Worm (Caenorhabditis elegans): ENCODE measurements around the gene srh-292.

Gene srh-292

ce11 chrV:17780285-17780684 lies 22.3 kb upstream of the srh-292 start:
- TF ChIP-seq elt-3 (tag; optimal IDR thresholded peaks at IDR 0.05) (no peak), lin-35 (GFP tag; optimal IDR thresholded peaks at IDR 0.05) (peak in 1 of 2 experiments; percentile 25), blmp-1 (tag; optimal IDR thresholded peaks at IDR 0.05) (peak; percentile 40), pax-3 (tag; optimal IDR thresholded peaks at IDR 0.05) (no peak), fkh-4 (tag; optimal IDR thresholded peaks at IDR 0.05; ENCODE audit: borderline replicate concordance) (no peak), efl-1 (optimal IDR thresholded peaks at IDR 0.05) (no peak), efl-1 (GFP tag; optimal IDR thresholded peaks at IDR 0.05 in 1 of 2) (peak in 1 of 2 experiments; percentile 11), elt-2 (tag; optimal IDR thresholded peaks at IDR 0.05) (peak; percentile 17), lin-13 (GFP tag; optimal IDR thresholded peaks at IDR 0.05) (no peak), C04F5.9 (tag; optimal IDR thresholded peaks at IDR 0.05) (no peak), nhr-77 (tag; optimal IDR thresholded peaks at IDR 0.05) (no peak)

- TF ChIP-seq mdl-1 (tag; optimal IDR thresholded peaks at IDR 0.05) (no peak), unc-86 (tag; optimal IDR thresholded peaks at IDR 0.05) (no peak), pax-3 (tag; optimal IDR thresholded peaks at IDR 0.05) (no peak), nhr-28 (tag; optimal IDR thresholded peaks at IDR 0.05) (no peak)
These were observed 19.0 kb upstream of the srh-292 start, which contains the start of gene srab-12 for ce11 chrV:17783542-17783941. Gene srab-12 (minus strand): TSS chrV:17783642.

ce11 chrV:17784363-17784762 lies 18.2 kb upstream of the srh-292 start:
- TF ChIP-seq nhr-77 (tag; optimal IDR thresholded peaks at IDR 0.05), result no peak
- no peak for TF ChIP-seq mab-9 (GFP tag; IDR thresholded peaks at IDR 0.05)
- no peak for TF ChIP-seq pag-3 (tag; optimal IDR thresholded peaks at IDR 0.05; ENCODE audit: borderline replicate concordance, insufficient read depth)
- TF ChIP-seq alr-1 (tag; optimal IDR thresholded peaks at IDR 0.05; ENCODE audit: borderline replicate concordance), result no peak
- no peak for TF ChIP-seq ets-5 (GFP tag; IDR thresholded peaks at IDR 0.05)
- TF ChIP-seq nhr-19 (GFP tag; conservative IDR thresholded peaks at IDR 0.05), result no peak
- no peak for TF ChIP-seq nhr-85 (tag)
- no peak for TF ChIP-seq snpc-4 (tag; optimal IDR thresholded peaks at IDR 0.05)
- TF ChIP-seq nhr-84 (tag; optimal IDR thresholded peaks at IDR 0.05), result no peak
- TF ChIP-seq unc-62 (GFP tag; optimal IDR thresholded peaks at IDR 0.05), result no peak
- TF ChIP-seq lin-14 (GFP tag; optimal IDR thresholded peaks at IDR 0.05), result no peak
- no peak for TF ChIP-seq fkh-4 (tag; optimal IDR thresholded peaks at IDR 0.05; ENCODE audit: borderline replicate concordance)
- no peak for TF ChIP-seq C04F5.9 (tag; optimal IDR thresholded peaks at IDR 0.05)

ce11 chrV:17790191-17790590 lies 12.4 kb upstream of the srh-292 start, which contains the start of gene srh-290:
Gene srh-290 (plus strand): TSS chrV:17790491.
- TF ChIP-seq unc-130 (tag; optimal IDR thresholded peaks at IDR 0.05) (no peak), sptf-1 (tag; optimal IDR thresholded peaks at IDR 0.05) (no peak), elt-2 (tag; optimal IDR thresholded peaks at IDR 0.05) (no peak), ceh-90 (tag; optimal IDR thresholded peaks at IDR 0.05) (no peak), tbx-2 (tag; optimal IDR thresholded peaks at IDR 0.05) (no peak), egl-27 (tag; optimal IDR thresholded peaks at IDR 0.05) (no peak), alr-1 (tag; optimal IDR thresholded peaks at IDR 0.05; ENCODE audit: borderline replicate concordance) (no peak), snu-23 (GFP tag; optimal IDR thresholded peaks at IDR 0.05) (no peak), nhr-47 (tag; optimal IDR thresholded peaks at IDR 0.05) (no peak), ces-1 (GFP tag; optimal IDR thresholded peaks at IDR 0.05) (no peak), unc-86 (tag; optimal IDR thresholded peaks at IDR 0.05) (no peak), unc-30 (tag; optimal IDR thresholded peaks at IDR 0.05) (no peak), pax-3 (tag; optimal IDR thresholded peaks at IDR 0.05) (no peak), lin-35 (GFP tag; optimal IDR thresholded peaks at IDR 0.05) (no peak), tlp-1 (tag; optimal IDR thresholded peaks at IDR 0.05) (no peak)

- TF ChIP-seq aha-1 (tag; optimal IDR thresholded peaks at IDR 0.05) (no peak), mdl-1 (tag; optimal IDR thresholded peaks at IDR 0.05) (no peak), ama-1 (optimal IDR thresholded peaks at IDR 0.05) (no peak), ceh-82 (tag; optimal IDR thresholded peaks at IDR 0.05) (no peak), jun-1 (tag; optimal IDR thresholded peaks at IDR 0.05) (no peak), mep-1 (tag; optimal IDR thresholded peaks at IDR 0.05) (no peak), unc-86 (tag; optimal IDR thresholded peaks at IDR 0.05) (no peak)
These were observed 8.6 kb upstream of the srh-292 start, which contains the start of gene srh-289 for ce11 chrV:17793986-17794385. Gene srh-289 (minus strand): TSS chrV:17794086.

Measured in whole organism, L1 larva.